Fruit fly (Drosophila melanogaster) whole organism, embryonic: ENCODE data around the gene lwr.
A peak's percentile ranks its signal among the peaks of the same experiment; 100 is the strongest.

Experiments used
- Awh ChIP-seq: fragments of 200-800 bp; sonication (Bioruptor generic); IDR thresholded peaks from 2 replicates; pipeline ENCODE4, ENCODE4 v1.3.6; 2022; ENCODE audit warnings: missing biosample characterization, missing genetic modification characterization
- B-H2 ChIP-seq: fragments of 200-800 bp; sonication (Bioruptor generic); optimal IDR thresholded peaks from 2 replicates; lab custom pipeline; 2018; ENCODE audit warnings: missing biosample characterization, mild to moderate bottlenecking, missing genetic modification characterization
- BEAF-32 ChIP-seq: fragments of 200-800 bp; sonication (Bioruptor generic); optimal IDR thresholded peaks from 3 replicates; lab custom pipeline; 2017; ENCODE audit warnings: missing biosample characterization, missing genetic modification characterization, mild to moderate bottlenecking, moderate library complexity, missing genetic modification reagents
- Blimp-1 ChIP-seq: fragments of 200-800 bp; sonication (Bioruptor generic); optimal IDR thresholded peaks from 3 replicates; lab custom pipeline; 2018; ENCODE audit warnings: missing biosample characterization, missing genetic modification characterization, mild to moderate bottlenecking, moderate library complexity, missing genetic modification reagents
- CG10431 ChIP-seq: fragments of 200-800 bp; sonication (Bioruptor generic); optimal IDR thresholded peaks from 3 replicates; lab custom pipeline; 2018; ENCODE audit warnings: missing biosample characterization, mild to moderate bottlenecking, missing genetic modification characterization
- CG10959 ChIP-seq: fragments of 200-800 bp; sonication (Bioruptor generic); IDR thresholded peaks from 2 replicates; pipeline ENCODE4 v1.3.6; 2022; ENCODE audit warnings: missing biosample characterization, missing genetic modification characterization
- CG11398 ChIP-seq: fragments of 200-800 bp; sonication (Bioruptor generic); optimal IDR thresholded peaks from 2 replicates; lab custom pipeline; 2016; ENCODE audit warnings: missing biosample characterization, missing genetic modification characterization
- CG13287 ChIP-seq: fragments of 200-800 bp; sonication (Bioruptor generic); IDR thresholded peaks from 2 replicates; pipeline ENCODE4 v1.3.6; 2022; ENCODE audit warnings: missing biosample characterization, missing genetic modification characterization; ENCODE audit not compliant: partially characterized antibody
- CG13624 ChIP-seq: fragments of 200-800 bp; sonication (Bioruptor generic); optimal IDR thresholded peaks from 2 replicates; lab custom pipeline; 2016; ENCODE audit warnings: missing biosample characterization, missing genetic modification characterization
- CG15479 ChIP-seq: fragments of 200-800 bp; sonication (Bioruptor generic); optimal IDR thresholded peaks from 3 replicates; lab custom pipeline; 2019; ENCODE audit warnings: missing biosample characterization, mild to moderate bottlenecking, missing genetic modification characterization, moderate library complexity
- CG15514 ChIP-seq: fragments of 200-800 bp; sonication (Bioruptor generic); optimal IDR thresholded peaks from 3 replicates; lab custom pipeline; 2017; ENCODE audit warnings: missing biosample characterization, missing genetic modification characterization, mild to moderate bottlenecking, moderate library complexity, missing genetic modification reagents
- CG1647 ChIP-seq: fragments of 200-800 bp; sonication (Bioruptor generic); optimal IDR thresholded peaks from 3 replicates; lab custom pipeline; 2016; ENCODE audit warnings: missing biosample characterization, missing genetic modification characterization
- CG17829 ChIP-seq: fragments of 200-800 bp; optimal IDR thresholded peaks from 2 replicates; lab custom pipeline; 2019; ENCODE audit warnings: missing biosample characterization, mild to moderate bottlenecking, missing genetic modification characterization, moderate library complexity
- CG18262 ChIP-seq: fragments of 200-800 bp; optimal IDR thresholded peaks from 3 replicates; lab custom pipeline; 2019; ENCODE audit warnings: missing biosample characterization, mild to moderate bottlenecking, missing genetic modification characterization, moderate library complexity
- CG32532 ChIP-seq: fragments of 200-800 bp; sonication (Bioruptor generic); IDR thresholded peaks from 2 replicates; pipeline ENCODE4 v1.3.6; 2022; ENCODE audit warnings: missing biosample characterization, missing genetic modification characterization
- CG5953 ChIP-seq: fragments of 200-800 bp; sonication (Bioruptor generic); IDR thresholded peaks from 2 replicates; pipeline ENCODE4 v1.3.6; 2022; ENCODE audit warnings: missing biosample characterization, missing genetic modification characterization
- CG6683 ChIP-seq: fragments of 200-800 bp; sonication (Bioruptor generic); optimal IDR thresholded peaks from 2 replicates; lab custom pipeline; 2017; ENCODE audit warnings: missing biosample characterization, mild to moderate bottlenecking, missing genetic modification characterization, missing genetic modification reagents
- CG6813 ChIP-seq: fragments of 200-800 bp; sonication (Bioruptor generic); optimal IDR thresholded peaks from 2 replicates; lab custom pipeline; 2017; ENCODE audit warnings: missing biosample characterization, missing genetic modification characterization, mild to moderate bottlenecking, moderate library complexity, missing genetic modification reagents
- CG9797 ChIP-seq: fragments of 200-800 bp; sonication (Bioruptor generic); optimal IDR thresholded peaks from 3 replicates; lab custom pipeline; 2018; ENCODE audit warnings: missing biosample characterization, mild to moderate bottlenecking, missing genetic modification characterization
- Deaf1 ChIP-seq: fragments of 200-800 bp; optimal IDR thresholded peaks from 3 replicates; lab custom pipeline; 2019; ENCODE audit warnings: missing biosample characterization, mild to moderate bottlenecking, missing genetic modification characterization, moderate library complexity
- Drgx ChIP-seq: fragments of 200-800 bp; sonication (Bioruptor generic); IDR thresholded peaks from 2 replicates; pipeline ENCODE4 v1.3.6; 2022; ENCODE audit warnings: missing biosample characterization, missing genetic modification characterization
- Ets97D ChIP-seq: fragments of 200-800 bp; sonication (Bioruptor generic); optimal IDR thresholded peaks from 3 replicates; lab custom pipeline; 2016; ENCODE audit warnings: missing biosample characterization, missing genetic modification characterization
- Fer2 ChIP-seq: fragments of 200-800 bp; sonication (Bioruptor generic); optimal IDR thresholded peaks from 2 replicates; lab custom pipeline; 2018; ENCODE audit warnings: missing biosample characterization, mild to moderate bottlenecking, missing genetic modification characterization, moderate library complexity
- HLH4C ChIP-seq: fragments of 200-800 bp; sonication (Bioruptor generic); IDR thresholded peaks from 3 replicates; pipeline ENCODE4 v1.3.6; 2022; ENCODE audit warnings: missing biosample characterization, missing genetic modification characterization; ENCODE audit not compliant: partially characterized antibody
- Hsf ChIP-seq: fragments of 200-800 bp; sonication (Bioruptor generic); optimal IDR thresholded peaks from 3 replicates; lab custom pipeline; 2016; ENCODE audit warnings: missing biosample characterization, missing genetic modification characterization
- Myb ChIP-seq: fragments of 200-800 bp; sonication (Bioruptor generic); optimal IDR thresholded peaks from 2 replicates; lab custom pipeline; 2016; ENCODE audit warnings: missing biosample characterization, missing genetic modification characterization
- NC2β ChIP-seq: fragments of 200-800 bp; sonication (Bioruptor generic); optimal IDR thresholded peaks from 2 replicates; lab custom pipeline; 2016; ENCODE audit warnings: missing biosample characterization, missing genetic modification characterization
- Opbp ChIP-seq: fragments of 200-800 bp; sonication (Bioruptor generic); IDR thresholded peaks from 3 replicates; pipeline ENCODE4 v1.3.6; 2022; ENCODE audit warnings: missing biosample characterization, missing genetic modification characterization; ENCODE audit not compliant: partially characterized antibody
- Scr ChIP-seq: fragments of 200-800 bp; sonication (Bioruptor generic); IDR thresholded peaks from 2 replicates; pipeline ENCODE4 v1.3.6; 2022; ENCODE audit warnings: missing biosample characterization, missing genetic modification characterization; ENCODE audit not compliant: partially characterized antibody
- crp ChIP-seq, 2 experiments: fragments of 200-800 bp; sonication (Bioruptor generic); optimal IDR thresholded peaks; 2 replicates in 1 of 2; 3 replicates in 1 of 2; lab custom pipeline; 2017; ENCODE audit warnings: missing biosample characterization in 2 of 2, missing genetic modification characterization in 2 of 2, mild to moderate bottlenecking in 1 of 2, moderate library complexity in 1 of 2
- dan ChIP-seq: fragments of 200-800 bp; sonication (Bioruptor generic); IDR thresholded peaks from 2 replicates; pipeline ENCODE4 v1.3.6; 2022; ENCODE audit warnings: missing biosample characterization, missing genetic modification characterization
- fd64A ChIP-seq: fragments of 200-800 bp; sonication (Bioruptor generic); optimal IDR thresholded peaks from 3 replicates; lab custom pipeline; 2018; ENCODE audit warnings: missing biosample characterization, mild to moderate bottlenecking, missing genetic modification characterization
- fu2 ChIP-seq: fragments of 200-800 bp; sonication (Bioruptor generic); optimal IDR thresholded peaks from 2 replicates; lab custom pipeline; 2016; ENCODE audit warnings: missing biosample characterization, missing genetic modification characterization
- hbn ChIP-seq: fragments of 200-800 bp; sonication (Bioruptor generic); IDR thresholded peaks from 2 replicates; pipeline ENCODE4 v1.3.6; 2022; ENCODE audit warnings: missing biosample characterization, missing genetic modification characterization; ENCODE audit not compliant: partially characterized antibody
- lilli ChIP-seq: fragments of 200-800 bp; sonication (Bioruptor generic); optimal IDR thresholded peaks from 3 replicates; lab custom pipeline; 2016; ENCODE audit warnings: missing biosample characterization, missing genetic modification characterization
- mld ChIP-seq: fragments of 200-800 bp; sonication (Bioruptor generic); IDR thresholded peaks from 3 replicates; pipeline ENCODE4 v1.3.6; 2022; ENCODE audit warnings: missing biosample characterization, missing genetic modification characterization; ENCODE audit not compliant: partially characterized antibody
- psq ChIP-seq: fragments of 200-800 bp; sonication (Bioruptor generic); optimal IDR thresholded peaks from 2 replicates; lab custom pipeline; 2017; ENCODE audit warnings: missing biosample characterization, missing genetic modification characterization
- row ChIP-seq: fragments of 200-800 bp; sonication (Bioruptor generic); IDR thresholded peaks from 3 replicates; pipeline ENCODE4 v1.3.6; 2022; ENCODE audit warnings: missing biosample characterization, missing genetic modification characterization
- schlank ChIP-seq: fragments of 200-800 bp; sonication (Bioruptor generic); optimal IDR thresholded peaks from 2 replicates; lab custom pipeline; 2018; ENCODE audit warnings: missing biosample characterization, mild to moderate bottlenecking, missing genetic modification characterization
- slbo ChIP-seq: fragments of 200-800 bp; sonication (Bioruptor generic); IDR thresholded peaks from 2 replicates; pipeline ENCODE4 v1.3.6; 2022; ENCODE audit warnings: missing biosample characterization, missing genetic modification characterization
- sna ChIP-seq: fragments of 200-800 bp; sonication (Bioruptor generic); IDR thresholded peaks from 2 replicates; pipeline ENCODE4 v1.3.6; 2022; ENCODE audit warnings: missing biosample characterization, missing genetic modification characterization; ENCODE audit not compliant: partially characterized antibody
- so ChIP-seq: fragments of 200-800 bp; sonication (Bioruptor generic); IDR thresholded peaks from 3 replicates; pipeline ENCODE4 v1.3.6; 2022; ENCODE audit warnings: missing biosample characterization, missing genetic modification characterization
- sob ChIP-seq: fragments of 200-800 bp; sonication (Bioruptor generic); IDR thresholded peaks from 2 replicates; pipeline ENCODE4 v1.3.6; 2022; ENCODE audit warnings: missing biosample characterization, missing genetic modification characterization
- tap ChIP-seq: fragments of 200-800 bp; optimal IDR thresholded peaks from 3 replicates; lab custom pipeline; 2019; ENCODE audit warnings: missing biosample characterization, mild to moderate bottlenecking, missing genetic modification characterization, moderate library complexity
- tna ChIP-seq: fragments of 200-800 bp; sonication (Bioruptor generic); IDR thresholded peaks from 2 replicates; pipeline ENCODE4 v1.3.6; 2022; ENCODE audit warnings: missing biosample characterization, missing genetic modification characterization; ENCODE audit not compliant: partially characterized antibody
- unpg ChIP-seq: fragments of 200-800 bp; sonication (Bioruptor generic); optimal IDR thresholded peaks from 3 replicates; lab custom pipeline; 2018; ENCODE audit warnings: missing biosample characterization, mild to moderate bottlenecking, missing genetic modification characterization, moderate library complexity
- z ChIP-seq: fragments of 200-800 bp; sonication (Bioruptor generic); IDR thresholded peaks from 3 replicates; pipeline ENCODE4 v1.3.6; 2022; ENCODE audit warnings: missing biosample characterization, missing genetic modification characterization
- zen2 ChIP-seq: fragments of 200-800 bp; sonication (Bioruptor generic); IDR thresholded peaks from 3 replicates; pipeline ENCODE4 v1.3.6; 2022; ENCODE audit warnings: missing biosample characterization, missing genetic modification characterization; ENCODE audit not compliant: partially characterized antibody

The lwr gene

DNA sequence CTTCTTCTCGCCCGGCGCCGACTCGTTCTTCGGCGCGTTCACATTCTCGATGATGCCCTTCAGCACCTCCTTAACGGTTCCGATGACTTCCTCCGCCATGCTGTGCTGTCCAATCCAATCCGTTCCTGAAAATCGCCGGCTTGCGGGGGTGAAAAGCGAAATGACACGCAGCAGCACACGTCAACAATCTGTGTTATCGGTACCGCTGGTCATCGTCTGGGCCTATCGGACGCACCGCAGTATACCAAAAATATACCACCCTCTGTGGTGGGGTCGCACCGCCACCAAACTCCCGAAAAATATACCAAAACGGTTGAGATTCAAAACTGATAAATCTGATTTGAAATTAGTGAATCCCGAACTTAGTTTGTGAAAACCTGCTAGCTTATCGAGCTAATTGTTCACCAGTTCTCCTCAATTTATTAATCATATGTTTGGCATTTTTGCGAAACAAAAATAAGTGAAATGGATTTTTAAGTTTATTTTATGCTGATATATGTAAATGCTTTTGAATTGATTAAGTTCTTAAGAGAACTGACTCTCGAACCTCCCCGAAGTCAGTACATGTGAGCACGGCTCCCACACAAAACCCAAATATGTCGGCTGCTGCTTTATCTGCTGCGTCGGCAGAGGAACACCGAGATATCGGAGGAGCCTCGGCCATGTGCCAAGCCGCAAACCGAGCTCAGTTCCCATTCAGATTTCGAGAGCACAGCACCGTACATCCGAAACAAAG, 2.2 kb upstream of the lwr start, which contains the start of the genes Spp and nAChRbeta3 (continued):
- TF ChIP-seq Drgx (GFP tag; lab: Robert Waterston, UW): no peak
- TF ChIP-seq row (GFP tag; lab: Robert Waterston, UW): peak; percentile 13; the same call in 1 of the 3 replicates
- TF ChIP-seq z (GFP tag; lab: Robert Waterston, UW): no peak
- TF ChIP-seq schlank (tag; lab: Kevin White, UChicago): no peak
- no peak for TF ChIP-seq Awh (GFP tag; lab: Robert Waterston, UW)
- TF ChIP-seq Blimp-1 (GFP tag; lab: Kevin White, UChicago): no peak
- TF ChIP-seq tna (GFP tag; lab: Robert Waterston, UW): peak; percentile 67
- no peak for TF ChIP-seq Hsf (GFP tag; lab: Kevin White, UChicago)
- TF ChIP-seq sob (GFP tag; lab: Robert Waterston, UW): 0 out of 2 replicates have a peak, but pooled peaks have one; percentile 12
- no peak for TF ChIP-seq psq (GFP tag; lab: Kevin White, UChicago)
- TF ChIP-seq CG10431 (GFP tag; lab: Kevin White, UChicago): no peak
- no peak for TF ChIP-seq CG6813 (GFP tag; lab: Kevin White, UChicago)
- TF ChIP-seq HLH4C (GFP tag; lab: Robert Waterston, UW): peak; percentile 68
- no peak for TF ChIP-seq crp (GFP tag; optimal IDR thresholded peaks at IDR 0.05; lab: Kevin White, UChicago)
- TF ChIP-seq slbo (GFP tag; lab: Robert Waterston, UW): no peak
- TF ChIP-seq tap: no peak
- no peak for TF ChIP-seq CG18262 (tag; lab: Kevin White, UChicago)
- no peak for TF ChIP-seq mld
- peak; percentile 80 for TF ChIP-seq CG13287
- TF ChIP-seq BEAF-32 (GFP tag; lab: Kevin White, UChicago): peak; percentile 65
- TF ChIP-seq so (GFP tag; lab: Robert Waterston, UW): no peak
- TF ChIP-seq Opbp (GFP tag; lab: Robert Waterston, UW): peak; percentile 62; the same call in 1 of the 3 replicates
- TF ChIP-seq dan (GFP tag; lab: Robert Waterston, UW): no peak
- no peak for TF ChIP-seq Fer2 (tag; lab: Kevin White, UChicago)
- no peak for TF ChIP-seq CG15479
- TF ChIP-seq B-H2 (GFP tag; lab: Kevin White, UChicago): no peak
- TF ChIP-seq CG32532: 0 out of 2 replicates have a peak, but pooled peaks have one; percentile 27
- peak; percentile 60; the same call in 1 of the 2 replicates for TF ChIP-seq hbn
- TF ChIP-seq CG11398 (GFP tag; lab: Kevin White, UChicago): no peak
- TF ChIP-seq CG13624: no peak
- TF ChIP-seq lilli (GFP tag; lab: Kevin White, UChicago): no peak
- TF ChIP-seq fu2 (GFP tag; lab: Kevin White, UChicago): peak; percentile 4
- peak; percentile 42 for TF ChIP-seq Ets97D (GFP tag; lab: Kevin White, UChicago)
- peak; percentile 79 for TF ChIP-seq CG9797 (GFP tag; lab: Kevin White, UChicago)
- peak; percentile 58 for TF ChIP-seq sna (GFP tag; lab: Robert Waterston, UW)
- TF ChIP-seq CG15514 (GFP tag; lab: Kevin White, UChicago): peak; percentile 65
- no peak for TF ChIP-seq CG6683 (GFP tag; lab: Kevin White, UChicago)
- peak; percentile 2 for TF ChIP-seq CG17829 (tag; lab: Kevin White, UChicago)
- peak; percentile 40; the same call in 2 of the 3 replicates for TF ChIP-seq zen2 (GFP tag; lab: Robert Waterston, UW)
- TF ChIP-seq CG5953 (GFP tag; lab: Robert Waterston, UW): no peak
- TF ChIP-seq Myb (GFP tag; lab: Kevin White, UChicago): peak; percentile 98
- TF ChIP-seq CG1647 (GFP tag; lab: Kevin White, UChicago): no peak
- peak; percentile 52 for TF ChIP-seq Scr (GFP tag; lab: Robert Waterston, UW)
- no peak for TF ChIP-seq CG10959 (GFP tag; lab: Robert Waterston, UW)
- no peak for TF ChIP-seq Deaf1 (tag; lab: Kevin White, UChicago)
- no peak for TF ChIP-seq unpg (GFP tag; lab: Kevin White, UChicago)
- no peak for TF ChIP-seq NC2β
- no peak for TF ChIP-seq fd64A (GFP tag; lab: Kevin White, UChicago)
